Fruit fly (Drosophila melanogaster): Measurements from ENCODE around the gene CG5151.

Gene CG5151

DNA sequence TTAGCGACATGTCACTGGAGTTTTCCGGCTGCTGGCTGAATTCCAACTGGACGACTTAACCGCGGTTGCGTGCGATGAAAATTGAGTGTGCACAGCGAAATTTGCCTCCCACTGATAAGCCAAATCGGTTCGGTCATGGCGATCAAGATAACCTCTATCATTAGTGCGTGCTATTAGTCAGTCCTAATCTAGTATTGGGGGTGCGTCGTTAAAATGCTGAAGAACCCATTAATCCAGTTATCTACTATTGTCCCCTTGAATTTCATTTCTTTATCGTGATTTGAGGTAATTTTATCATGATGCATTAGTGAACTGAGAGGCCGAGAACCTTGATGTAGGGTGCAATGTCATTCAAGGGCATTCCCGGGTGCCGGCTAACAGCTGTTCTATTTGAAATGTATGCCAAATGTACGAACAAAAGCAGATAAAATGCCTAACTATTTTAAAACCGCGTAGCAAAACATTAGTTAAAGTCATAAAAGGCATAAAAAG lies 36.0 kb downstream of the CG5151 start, which contains the start of gene Pgm1 (continued):
- TF ChIP-seq CG7987 (GFP tag; optimal IDR thresholded peaks at IDR 0.05) (peak; percentile 72), H15 (GFP tag; IDR thresholded peaks at IDR 0.05) (peak; percentile 48; the same call in 1 of the 3 replicates), CG4730 (GFP tag; IDR thresholded peaks at IDR 0.05) (peak; percentile 44), CG3065 (GFP tag; optimal IDR thresholded peaks at IDR 0.05) (peak; percentile 58), ham (GFP tag; IDR thresholded peaks at IDR 0.05) (no peak), Ada2b (GFP tag; IDR thresholded peaks at IDR 0.05) (peak; percentile 68), otp (GFP tag; IDR thresholded peaks at IDR 0.05) (peak; percentile 68; the same call in 2 of the 3 replicates), CG10147 (GFP tag; optimal IDR thresholded peaks at IDR 0.05) (peak; percentile 79), ro (GFP tag; IDR thresholded peaks at IDR 0.05) (no peak), Kr (GFP tag; optimal IDR thresholded peaks at IDR 0.05) (no peak), abd-A (tag; optimal IDR thresholded peaks at IDR 0.05) (no peak), Nf-YC (tag; optimal IDR thresholded peaks at IDR 0.05) (peak; percentile 69), CG7839 (tag; optimal IDR thresholded peaks at IDR 0.05) (peak; percentile 84), oc (tag; optimal IDR thresholded peaks at IDR 0.05) (no peak), CG32532 (GFP tag; IDR thresholded peaks at IDR 0.05) (peak; percentile 77), CG6854 (GFP tag; optimal IDR thresholded peaks at IDR 0.05) (peak; percentile 72), slou (GFP tag; optimal IDR thresholded peaks at IDR 0.05) (peak; percentile 48), HLHmδ (GFP tag; optimal IDR thresholded peaks at IDR 0.05) (no peak), bowl (GFP tag; IDR thresholded peaks at IDR 0.05) (no peak), btn (GFP tag; optimal IDR thresholded peaks at IDR 0.05) (peak; percentile 70), crol (GFP tag; IDR thresholded peaks at IDR 0.05) (no peak), dati (GFP tag; IDR thresholded peaks at IDR 0.05) (0 out of 2 replicates have a peak, but pooled peaks have one; percentile 34), CG14014 (GFP tag; IDR thresholded peaks at IDR 0.05) (peak; percentile 76), Scr (GFP tag; IDR thresholded peaks at IDR 0.05; ENCODE audit: partially characterized antibody) (no peak), CG2116 (GFP tag; optimal IDR thresholded peaks at IDR 0.05) (no peak), CG9609 (GFP tag; optimal IDR thresholded peaks at IDR 0.05) (peak; percentile 89), CG4360 (GFP tag; IDR thresholded peaks at IDR 0.05) (no peak), Gug (GFP tag; IDR thresholded peaks at IDR 0.05) (peak; percentile 71), Hand (GFP tag; optimal IDR thresholded peaks at IDR 0.05) (peak; percentile 77), disco-r (GFP tag; optimal IDR thresholded peaks at IDR 0.05) (peak; percentile 90), pita (GFP tag; optimal IDR thresholded peaks at IDR 0.05) (no peak), Spps (tag; optimal IDR thresholded peaks at IDR 0.05) (peak; percentile 70), CG17829 (tag; optimal IDR thresholded peaks at IDR 0.05) (peak; percentile 80), esg (GFP tag; conservative IDR thresholded peaks at IDR 0.05) (peak; percentile 78), CG34224 (GFP tag; IDR thresholded peaks at IDR 0.05; ENCODE audit: partially characterized antibody) (0 out of 3 replicates have a peak, but pooled peaks have one; percentile 31), danr (GFP tag; IDR thresholded peaks at IDR 0.05) (peak; percentile 40; the same call in 1 of the 2 replicates), Dek (tag; optimal IDR thresholded peaks at IDR 0.05) (peak; percentile 68), Sox100B (GFP tag; optimal IDR thresholded peaks at IDR 0.05) (peak; percentile 51), CG6175 (GFP tag; IDR thresholded peaks at IDR 0.05) (peak; percentile 42; the same call in 2 of the 3 replicates), ewg (GFP tag; optimal IDR thresholded peaks at IDR 0.05) (peak; percentile 44), Gsc (GFP tag; IDR thresholded peaks at IDR 0.05) (peak; percentile 54; the same call in 1 of the 2 replicates), D19B (GFP tag; optimal IDR thresholded peaks at IDR 0.05) (peak; percentile 74), ranshi (GFP tag; IDR thresholded peaks at IDR 0.05) (peak; percentile 66; the same call in 1 of the 2 replicates), dmrt11E (tag; optimal IDR thresholded peaks at IDR 0.05) (peak; percentile 69), lilli (GFP tag; optimal IDR thresholded peaks at IDR 0.05) (peak; percentile 94), CG14050 (GFP tag; IDR thresholded peaks at IDR 0.05) (peak; percentile 61), CG15601 (tag; optimal IDR thresholded peaks at IDR 0.05) (peak; percentile 51), sna (GFP tag; IDR thresholded peaks at IDR 0.05; ENCODE audit: partially characterized antibody) (0 out of 2 replicates have a peak, but pooled peaks have one; percentile 40), h (optimal IDR thresholded peaks at IDR 0.05) (no peak), CG16779 (GFP tag; IDR thresholded peaks at IDR 0.05) (peak; percentile 74), CG3847 (GFP tag; IDR thresholded peaks at IDR 0.05) (peak; percentile 60)
